Fruit fly (Drosophila melanogaster): ENCODE results near the gene Tom20.

The Tom20 gene

DNA sequence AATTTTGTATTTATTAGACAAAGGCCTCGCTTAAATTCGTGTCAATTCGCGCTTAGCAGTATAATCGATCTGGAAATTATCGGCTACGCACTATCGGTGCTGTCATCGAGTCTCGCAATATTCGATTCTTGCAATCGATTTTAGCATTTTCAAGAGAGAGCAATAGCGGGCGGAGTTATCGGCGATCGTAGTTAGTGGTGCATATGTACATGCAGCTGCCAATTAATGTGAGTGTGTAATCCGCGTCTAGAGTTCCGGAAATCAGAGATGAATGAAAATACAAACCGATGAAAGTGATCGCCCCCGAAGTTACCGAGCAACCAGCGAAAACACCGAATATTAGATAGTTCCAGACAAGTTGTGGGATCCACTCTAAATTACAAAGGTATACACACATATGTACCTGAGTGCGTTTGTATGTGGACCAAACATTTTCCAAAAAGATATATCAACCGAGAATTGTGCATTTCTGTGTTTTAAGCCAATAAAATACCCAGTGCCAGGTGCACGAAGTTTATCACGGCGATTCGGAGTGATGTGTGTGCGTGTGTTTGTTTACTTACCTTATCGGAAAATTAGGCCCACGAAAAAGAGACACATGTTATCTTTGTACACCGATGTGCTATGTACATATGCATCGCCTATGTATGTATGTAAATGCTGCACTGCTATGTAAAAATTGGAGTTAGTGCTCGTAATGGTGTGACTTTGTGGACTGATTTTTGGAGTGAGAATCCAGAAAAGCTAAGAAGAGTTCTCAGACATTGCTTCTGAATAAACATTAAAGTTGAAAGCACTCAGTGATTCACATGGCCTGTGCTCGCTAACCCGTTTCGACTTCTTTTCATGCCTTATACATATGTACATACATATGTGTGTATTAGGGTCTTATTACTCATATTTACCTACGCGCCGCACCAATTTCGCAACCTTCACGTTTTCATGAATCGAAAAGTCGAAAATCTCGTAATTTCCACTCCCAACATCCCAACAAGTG, 6.1 kb downstream of the Tom20 start (continued):
- no peak for TF ChIP-seq CG7928 (GFP tag; optimal IDR thresholded peaks at IDR 0.05)
- no peak for TF ChIP-seq pnt (GFP tag; optimal IDR thresholded peaks at IDR 0.05)
- TF ChIP-seq yki (optimal IDR thresholded peaks at IDR 0.05), result no peak
- TF ChIP-seq Scr (GFP tag; IDR thresholded peaks at IDR 0.05; ENCODE audit: partially characterized antibody), result peak; percentile 90
- TF ChIP-seq crp (GFP tag; optimal IDR thresholded peaks at IDR 0.05), result no peak
- TF ChIP-seq chm (GFP tag; IDR thresholded peaks at IDR 0.05), result peak; percentile 32; the same call in 1 of the 2 replicates
- no peak for TF ChIP-seq ftz-f1 (GFP tag; optimal IDR thresholded peaks at IDR 0.05)
- TF ChIP-seq Hr51 (GFP tag; optimal IDR thresholded peaks at IDR 0.05), result no peak
- no peak for TF ChIP-seq Tbp (GFP tag; optimal IDR thresholded peaks at IDR 0.05)

DNA sequence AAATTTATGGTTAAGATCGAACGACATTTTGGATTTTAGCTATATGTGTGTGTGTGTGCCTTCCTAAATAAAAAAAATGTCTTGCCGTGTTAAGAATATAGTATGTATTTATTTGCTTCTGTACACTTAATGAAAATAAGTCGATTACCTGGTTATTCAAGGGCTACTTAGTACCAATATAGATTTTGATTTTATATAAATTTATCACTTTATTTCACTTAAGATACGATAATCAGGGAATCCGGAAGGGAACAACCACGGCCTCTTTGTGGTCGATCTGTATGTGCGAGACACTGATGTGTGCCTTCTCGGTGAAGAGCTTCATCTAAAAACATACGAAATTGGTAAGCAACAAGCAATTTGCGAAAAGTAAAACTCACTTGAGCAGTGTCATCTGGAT, 27.3 kb downstream of the Tom20 start, which contains the start of gene CG14183:
Gene CG14183, minus strand, starts transcription at position 101 of the 400 bp plus-strand sequence.
- no peak for TF ChIP-seq CG6272 (GFP tag; IDR thresholded peaks at IDR 0.05)
- TF ChIP-seq hkb (optimal IDR thresholded peaks at IDR 0.05), result no peak
- TF ChIP-seq hkb (GFP tag; IDR thresholded peaks at IDR 0.05), result no peak
- no peak for TF ChIP-seq bigmax (GFP tag; optimal IDR thresholded peaks at IDR 0.05)

DNA sequence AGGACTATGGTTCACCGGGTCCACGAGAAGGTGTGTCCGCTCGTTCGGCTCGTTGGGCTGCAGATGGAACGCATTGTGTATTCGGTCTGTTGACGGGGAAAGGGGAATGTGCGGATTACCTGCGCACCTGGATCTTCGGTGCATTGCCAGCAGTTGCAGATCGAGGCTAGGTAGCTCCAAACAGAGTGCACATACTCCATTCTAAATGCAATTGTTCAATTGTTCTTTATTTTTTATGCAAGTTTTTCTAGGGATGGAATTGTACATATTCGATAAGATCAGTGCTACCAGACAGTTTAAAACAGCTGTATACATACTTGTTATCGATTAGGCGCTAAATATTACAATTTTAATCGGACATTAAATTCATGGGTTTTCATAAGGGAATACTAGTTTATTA, 28.3 kb downstream of the Tom20 start, which contains the start of gene Lamtor1:
Gene Lamtor1, minus strand, starts transcription at position 268 of the 400 bp plus-strand sequence.
- TF ChIP-seq Hmx (GFP tag; optimal IDR thresholded peaks at IDR 0.05) (no peak), CG3163 (GFP tag; optimal IDR thresholded peaks at IDR 0.05) (no peak), lmd (GFP tag; IDR thresholded peaks at IDR 0.05) (no peak), CG7271 (tag; optimal IDR thresholded peaks at IDR 0.05) (no peak), mam (GFP tag; optimal IDR thresholded peaks at IDR 0.05) (no peak), Aef1 (GFP tag; IDR thresholded peaks at IDR 0.05) (no peak), lov (optimal IDR thresholded peaks at IDR 0.05) (no peak), lov (GFP tag; IDR thresholded peaks at IDR 0.05) (no peak), CG8765 (GFP tag; IDR thresholded peaks at IDR 0.05) (no peak), pfk (GFP tag; optimal IDR thresholded peaks at IDR 0.05) (no peak), CG8290 (GFP tag; optimal IDR thresholded peaks at IDR 0.05) (no peak), CG8290 (tag; optimal IDR thresholded peaks at IDR 0.05) (no peak), CG11723 (GFP tag; optimal IDR thresholded peaks at IDR 0.05) (no peak), prd (optimal IDR thresholded peaks at IDR 0.05) (no peak), prd (GFP tag; IDR thresholded peaks at IDR 0.05) (no peak), twi (tag; optimal IDR thresholded peaks at IDR 0.05) (no peak), ems (GFP tag; optimal IDR thresholded peaks at IDR 0.05) (no peak), CG17912 (GFP tag; optimal IDR thresholded peaks at IDR 0.05) (no peak), Eip74EF (GFP tag; optimal IDR thresholded peaks at IDR 0.05) (no peak), emc (GFP tag; optimal IDR thresholded peaks at IDR 0.05) (no peak), CG18011 (GFP tag; optimal IDR thresholded peaks at IDR 0.05) (no peak), cwo (GFP tag; optimal IDR thresholded peaks at IDR 0.05) (no peak), lilli (GFP tag; optimal IDR thresholded peaks at IDR 0.05) (no peak), cato (GFP tag; optimal IDR thresholded peaks at IDR 0.05; ENCODE audit: borderline replicate concordance) (no peak), Dek (tag; optimal IDR thresholded peaks at IDR 0.05) (no peak), Mes4 (GFP tag; optimal IDR thresholded peaks at IDR 0.05) (no peak), E2f2 (GFP tag; IDR thresholded peaks at IDR 0.05) (peak; percentile 96), sd (tag; optimal IDR thresholded peaks at IDR 0.05) (no peak), D (optimal IDR thresholded peaks at IDR 0.05) (peak; percentile 73), D (GFP tag; optimal IDR thresholded peaks at IDR 0.05) (no peak), CG10462 (GFP tag; optimal IDR thresholded peaks at IDR 0.05) (no peak), nerfin-2 (GFP tag; IDR thresholded peaks at IDR 0.05; ENCODE audit: partially characterized antibody) (peak; percentile 10; the same call in 1 of the 2 replicates), CG4820 (GFP tag; optimal IDR thresholded peaks at IDR 0.05) (no peak), crp (GFP tag; optimal IDR thresholded peaks at IDR 0.05) (peak in 1 of 2 experiments; percentile 80), CG16779 (GFP tag; IDR thresholded peaks at IDR 0.05) (no peak), CG3847 (GFP tag; IDR thresholded peaks at IDR 0.05) (no peak)
